Worm (Caenorhabditis elegans): ENCODE data around the gene cey-4.

DNA sequence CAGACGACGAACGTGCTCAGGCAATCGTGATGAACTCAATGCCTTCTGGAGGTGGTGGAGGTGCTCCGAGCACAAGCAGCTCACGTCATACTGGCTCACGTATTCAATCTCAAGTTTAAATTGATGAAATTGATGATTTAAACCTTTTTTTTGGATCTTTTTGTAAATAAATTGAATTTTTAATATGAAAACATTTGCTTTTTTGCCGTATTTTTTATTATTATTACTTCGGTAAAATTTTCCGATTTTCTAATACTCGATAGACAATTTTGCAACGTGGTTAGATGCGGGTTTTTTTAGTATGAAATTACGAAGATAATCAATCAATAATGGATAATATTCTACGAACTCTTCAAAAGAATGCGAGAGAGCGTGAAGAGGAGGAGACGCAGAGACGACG lies 10.5 kb downstream of the cey-4 start, which contains the start of gene oxi-1:
- TF ChIP-seq fos-1 (tag; optimal IDR thresholded peaks at IDR 0.05) (no peak), unc-39 (tag; optimal IDR thresholded peaks at IDR 0.05) (no peak), nhr-11 (tag; optimal IDR thresholded peaks at IDR 0.05) (no peak), nhr-76 (tag; optimal IDR thresholded peaks at IDR 0.05) (no peak), daf-12 (tag; optimal IDR thresholded peaks at IDR 0.05) (no peak), ceh-28 (tag; optimal IDR thresholded peaks at IDR 0.05) (no peak), nhr-77 (tag; optimal IDR thresholded peaks at IDR 0.05) (no peak), nhr-23 (tag; optimal IDR thresholded peaks at IDR 0.05) (no peak), egl-27 (tag; optimal IDR thresholded peaks at IDR 0.05) (no peak), elt-2 (tag; optimal IDR thresholded peaks at IDR 0.05) (no peak), mdl-1 (tag; optimal IDR thresholded peaks at IDR 0.05) (no peak), zag-1 (tag; optimal IDR thresholded peaks at IDR 0.05) (no peak), pha-4 (tag; optimal IDR thresholded peaks at IDR 0.05) (no peak), skn-1 (tag; optimal IDR thresholded peaks at IDR 0.05) (no peak)
